Fruit fly (Drosophila melanogaster): Measurements from ENCODE around the gene CG9628.
A peak's percentile ranks its signal among the peaks of the same experiment; 100 is the strongest.

Gene CG9628

DNA sequence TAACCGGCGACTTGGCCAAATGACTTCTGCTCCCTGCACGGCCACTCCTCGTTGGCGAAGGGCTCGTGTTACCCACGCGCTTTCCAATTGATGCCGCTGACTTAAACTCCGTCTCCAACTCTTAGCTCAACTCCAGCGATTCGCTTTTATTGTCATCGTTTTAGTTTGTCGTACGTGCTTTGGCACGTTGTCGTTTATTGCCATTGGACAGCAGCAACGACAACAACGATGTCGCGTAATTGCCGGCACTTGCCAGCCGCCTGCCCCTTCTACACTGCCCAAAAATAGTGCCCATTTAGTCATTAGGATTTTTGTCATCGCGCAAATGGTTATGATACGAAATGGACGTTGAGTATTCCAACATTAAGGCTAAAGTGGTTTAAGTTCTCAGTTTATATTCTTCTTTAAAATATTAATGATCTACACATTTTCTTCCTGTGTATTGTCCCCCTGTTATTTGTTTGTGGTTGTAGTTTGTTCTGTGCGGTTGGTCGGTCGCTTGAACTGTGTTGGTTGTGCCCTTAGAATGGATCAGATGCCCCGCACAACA is 43.3 kb downstream of the CG9628 start (continued):
- TF ChIP-seq Ets21C (GFP tag; optimal IDR thresholded peaks at IDR 0.05) (peak; percentile 55), svp (GFP tag) (peak; percentile 84), CG6163 (GFP tag; IDR thresholded peaks at IDR 0.05) (peak; percentile 92), CG1621 (tag; optimal IDR thresholded peaks at IDR 0.05) (peak; percentile 84), CG7368 (GFP tag; optimal IDR thresholded peaks at IDR 0.05) (peak; percentile 78), CG11902 (GFP tag; optimal IDR thresholded peaks at IDR 0.05) (peak; percentile 56), fd59A (GFP tag; optimal IDR thresholded peaks at IDR 0.05) (peak; percentile 86), CG32006 (GFP tag; optimal IDR thresholded peaks at IDR 0.05) (peak; percentile 88), net (GFP tag; optimal IDR thresholded peaks at IDR 0.05) (peak; percentile 86), Hr39 (GFP tag; optimal IDR thresholded peaks at IDR 0.05) (peak; percentile 78), Eip78C (GFP tag) (peak; percentile 97), CG3032 (tag; optimal IDR thresholded peaks at IDR 0.05) (peak; percentile 89), fkh (GFP tag; optimal IDR thresholded peaks at IDR 0.05) (peak; percentile 70), acj6 (GFP tag; optimal IDR thresholded peaks at IDR 0.05) (peak; percentile 85), dsx (GFP tag; optimal IDR thresholded peaks at IDR 0.05; ENCODE audit: poor library complexity, severe bottlenecking) (peak; percentile 89), CG10631 (GFP tag; optimal IDR thresholded peaks at IDR 0.05) (peak; percentile 89), Smox (GFP tag; optimal IDR thresholded peaks at IDR 0.05) (peak; percentile 71), CG6808 (GFP tag; optimal IDR thresholded peaks at IDR 0.05) (peak; percentile 88), fd85E (GFP tag; optimal IDR thresholded peaks at IDR 0.05) (peak; percentile 38)

DNA sequence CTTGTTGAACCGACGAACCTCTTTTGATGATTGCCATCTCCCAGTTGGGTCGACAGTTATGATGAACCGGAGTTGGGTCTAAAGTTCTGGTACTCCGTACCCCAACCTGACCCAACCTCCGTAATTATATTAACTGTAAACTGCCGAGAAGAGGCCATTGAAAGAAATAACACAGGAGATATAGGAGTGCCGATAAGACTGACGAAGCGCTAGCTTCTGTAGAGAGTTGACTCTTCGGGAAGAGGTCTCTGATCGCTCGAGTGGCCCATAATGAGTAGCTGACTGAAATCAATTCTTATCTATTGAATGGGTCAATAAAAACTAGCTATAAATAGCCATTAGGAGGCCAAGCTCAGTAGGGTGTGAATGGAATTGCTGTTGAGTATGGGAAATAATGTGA is 46.0 kb downstream of the CG9628 start:
- TF ChIP-seq Eip78C (GFP tag), result peak; percentile 3
- TF ChIP-seq Eip93F (GFP tag; optimal IDR thresholded peaks at IDR 0.05), result no peak

DNA sequence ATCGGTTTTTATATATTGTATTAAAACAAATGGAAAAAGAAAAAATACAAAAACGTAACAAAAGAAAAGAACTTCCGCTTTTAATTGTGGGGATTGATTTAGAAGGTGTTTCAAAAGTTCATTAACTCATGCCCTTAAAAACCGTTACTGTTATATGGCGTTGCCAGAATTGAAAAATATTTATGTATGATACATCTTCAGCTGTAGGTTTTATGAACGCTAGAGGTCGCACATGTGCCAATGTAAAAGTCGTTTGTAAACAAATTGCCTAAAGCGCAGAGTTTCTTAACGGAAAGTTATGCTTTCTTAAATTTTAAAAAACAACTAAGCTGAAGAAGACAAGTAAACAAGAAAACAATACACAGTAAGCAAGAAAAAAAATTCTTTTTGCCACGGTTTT is 49.0 kb downstream of the CG9628 start:
- TF ChIP-seq Sox14 (GFP tag; optimal IDR thresholded peaks at IDR 0.05), result no peak
- TF ChIP-seq CG7368 (GFP tag; optimal IDR thresholded peaks at IDR 0.05), result no peak
- TF ChIP-seq topi (GFP tag; optimal IDR thresholded peaks at IDR 0.05), result no peak
- TF ChIP-seq CG10631 (GFP tag; optimal IDR thresholded peaks at IDR 0.05), result no peak
- peak; percentile 20 for TF ChIP-seq svp (GFP tag)
- no peak for TF ChIP-seq Lpt (GFP tag; optimal IDR thresholded peaks at IDR 0.05)
- TF ChIP-seq fkh (GFP tag; optimal IDR thresholded peaks at IDR 0.05), result peak; percentile 48
- no peak for TF ChIP-seq Sox102F (GFP tag; optimal IDR thresholded peaks at IDR 0.05)
- TF ChIP-seq Blimp-1 (GFP tag; optimal IDR thresholded peaks at IDR 0.05), result no peak
- peak; percentile 33 for TF ChIP-seq CG31627 (GFP tag; optimal IDR thresholded peaks at IDR 0.05)
- no peak for TF ChIP-seq vri (GFP tag; optimal IDR thresholded peaks at IDR 0.05)
- TF ChIP-seq CG11762 (GFP tag; optimal IDR thresholded peaks at IDR 0.05; ENCODE audit: insufficient read depth), result no peak
- TF ChIP-seq cyc (GFP tag; optimal IDR thresholded peaks at IDR 0.05), result peak; percentile 20
- TF ChIP-seq Eip78C (GFP tag), result peak; percentile 9
- peak; percentile 15 for TF ChIP-seq Hr39 (GFP tag; optimal IDR thresholded peaks at IDR 0.05)
- no peak for TF ChIP-seq esn (GFP tag; optimal IDR thresholded peaks at IDR 0.05)

DNA sequence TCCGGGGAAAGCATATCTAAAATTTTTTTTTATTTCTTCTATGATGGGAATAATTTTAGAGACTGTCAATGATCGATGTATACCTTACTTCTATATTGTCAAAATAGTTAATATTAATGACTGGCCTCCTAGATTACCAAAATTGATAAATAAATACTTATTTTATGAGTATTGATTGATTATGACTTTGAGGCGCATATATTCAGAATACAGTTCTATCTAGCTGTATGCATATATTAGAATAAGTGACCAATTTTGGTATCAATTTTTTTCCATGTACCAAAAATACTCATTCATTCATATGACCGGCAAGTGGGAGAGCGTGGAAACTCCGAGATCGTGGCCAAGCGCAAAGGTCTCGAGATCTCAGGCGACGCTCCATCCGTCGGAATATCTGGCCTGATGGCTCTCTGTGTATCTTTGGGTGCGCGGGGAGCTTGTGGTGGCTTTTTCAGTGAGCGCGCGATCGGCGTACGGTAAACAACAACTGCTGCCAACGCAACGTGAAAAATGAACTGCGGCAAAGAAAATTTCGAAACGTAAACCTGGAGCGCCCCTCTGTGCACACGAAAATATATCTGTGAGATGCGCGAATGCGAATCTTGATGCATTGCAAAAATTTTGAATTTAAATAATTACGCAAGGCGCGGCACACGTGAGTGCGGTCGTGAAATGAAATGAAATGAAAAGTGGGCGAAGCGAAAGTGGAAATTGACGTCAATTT is 50.0 kb downstream of the CG9628 start, which contains the start of the genes CG43121 and ome:
TSS of gene CG43121 (minus strand) at position 51 of the 724 bp plus-strand sequence.
TSS of gene ome (plus strand) at position 453 of the 724 bp plus-strand sequence.
- no peak for TF ChIP-seq CG11902 (GFP tag; optimal IDR thresholded peaks at IDR 0.05)
- TF ChIP-seq dsx (GFP tag; optimal IDR thresholded peaks at IDR 0.05; ENCODE audit: poor library complexity, severe bottlenecking), result no peak
- no peak for TF ChIP-seq fd59A (GFP tag; optimal IDR thresholded peaks at IDR 0.05)
- TF ChIP-seq achi (GFP tag; optimal IDR thresholded peaks at IDR 0.05), result no peak
- no peak for TF ChIP-seq Hr38 (GFP tag; optimal IDR thresholded peaks at IDR 0.05)
- no peak for TF ChIP-seq CG31627 (GFP tag; optimal IDR thresholded peaks at IDR 0.05)
- TF ChIP-seq dac (GFP tag; optimal IDR thresholded peaks at IDR 0.05), result no peak
- peak; percentile 18 for TF ChIP-seq Hr4 (GFP tag; optimal IDR thresholded peaks at IDR 0.05)
- 0 out of 2 replicates have a peak, but pooled peaks have one; percentile 26 for TF ChIP-seq Gug (GFP tag; IDR thresholded peaks at IDR 0.05)
- no peak for TF ChIP-seq CG7368 (GFP tag; optimal IDR thresholded peaks at IDR 0.05)
- TF ChIP-seq CG1621 (tag; optimal IDR thresholded peaks at IDR 0.05), result peak; percentile 38
- no peak for TF ChIP-seq CG8319 (GFP tag; optimal IDR thresholded peaks at IDR 0.05)
- TF ChIP-seq esn (GFP tag; optimal IDR thresholded peaks at IDR 0.05), result peak; percentile 54
- TF ChIP-seq Eip75B (GFP tag; optimal IDR thresholded peaks at IDR 0.05), result peak; percentile 2
- no peak for TF ChIP-seq CG9139 (GFP tag; optimal IDR thresholded peaks at IDR 0.05)
- peak; percentile 30 for TF ChIP-seq CG3919 (GFP tag; optimal IDR thresholded peaks at IDR 0.05)
- no peak for TF ChIP-seq Lpt (GFP tag; optimal IDR thresholded peaks at IDR 0.05)
- peak; percentile 19 for TF ChIP-seq CG6808 (GFP tag; optimal IDR thresholded peaks at IDR 0.05)
- TF ChIP-seq CG6276 (GFP tag; optimal IDR thresholded peaks at IDR 0.05), result no peak
- peak; percentile 7 for TF ChIP-seq net (GFP tag; optimal IDR thresholded peaks at IDR 0.05)
- TF ChIP-seq CG34406 (GFP tag; optimal IDR thresholded peaks at IDR 0.05), result peak; percentile 46
- TF ChIP-seq Sox15 (GFP tag; optimal IDR thresholded peaks at IDR 0.05), result no peak
- no peak for TF ChIP-seq Ets21C (GFP tag; optimal IDR thresholded peaks at IDR 0.05)
- TF ChIP-seq Hr39 (GFP tag; optimal IDR thresholded peaks at IDR 0.05), result no peak
- TF ChIP-seq CG10631 (GFP tag; optimal IDR thresholded peaks at IDR 0.05), result no peak
- no peak for TF ChIP-seq CG4318 (GFP tag; optimal IDR thresholded peaks at IDR 0.05)

All from whole organism, prepupa.